Worm (Caenorhabditis elegans) whole organism, dauer: ENCODE results near the gene srw-10.

Experiments
- unc-62 ChIP-seq: sonication (generic microtip); optimal IDR thresholded peaks from 2 replicates; lab custom pipeline; 2017; ENCODE audit warnings: missing biosample characterization, missing genetic modification reagents, missing genetic modification characterization

Gene srw-10

ce11 chrIII:12788239-12788638 lies 33.1 kb downstream of the srw-10 start:
- TF ChIP-seq unc-62 (GFP tag; lab: Kevin White, UChicago) = no peak

- no peak for TF ChIP-seq unc-62 (GFP tag; lab: Kevin White, UChicago)
These were observed 34.3 kb downstream of the srw-10 start, which contains the start of gene BE10.1 for ce11 chrIII:12789420-12789819. BE10.1 (minus strand) TSS chrIII:12789520.

ce11 chrIII:12794200-12794599 lies 39.1 kb downstream of the srw-10 start:
- TF ChIP-seq unc-62 (GFP tag; lab: Kevin White, UChicago) = no peak

- no peak for TF ChIP-seq unc-62 (GFP tag; lab: Kevin White, UChicago)
These were observed 43.3 kb downstream of the srw-10 start, which contains the start of gene agmo-1 for ce11 chrIII:12798469-12798868. agmo-1 (minus strand) TSS chrIII:12798569.

- TF ChIP-seq unc-62 (GFP tag; lab: Kevin White, UChicago) = no peak
These were observed 45.4 kb downstream of the srw-10 start for ce11 chrIII:12800529-12800928.
